Worm (Caenorhabditis elegans) whole organism, L3 larva: ENCODE results near the gene F56D6.18.
A peak's percentile ranks its signal among the peaks of the same experiment; 100 is the strongest.

Source experiments
- ZK546.5 ChIP-seq: sonication (generic microtip); optimal IDR thresholded peaks from 2 replicates; lab custom pipeline; 2017; ENCODE audit warnings: missing biosample characterization, missing genetic modification characterization
- ama-1 ChIP-seq: fragments of 150-350 bp; optimal IDR thresholded peaks from 2 replicates; lab custom pipeline; 2018
- elt-1 ChIP-seq: fragments of 150-350 bp; optimal IDR thresholded peaks from 2 replicates; lab custom pipeline; 2014; ENCODE audit warnings: missing biosample characterization, missing genetic modification characterization
- elt-2 ChIP-seq: sonication (generic microtip); optimal IDR thresholded peaks from 2 replicates; lab custom pipeline; 2016; ENCODE audit warnings: missing genetic modification reagents, mild to moderate bottlenecking, missing genetic modification characterization, missing compliant biosample characterization
- elt-3 ChIP-seq, 3 experiments: fragments of 150-350 bp in 1 of 3; sonication (generic microtip) in 2 of 3; optimal IDR thresholded peaks; 2 replicates in 2 of 3; 4 replicates in 1 of 3; lab custom pipeline; 2014 to 2017; ENCODE audit warnings: missing biosample characterization in 3 of 3, missing genetic modification characterization in 3 of 3
- lin-15B ChIP-seq: fragments of 150-350 bp; optimal IDR thresholded peaks from 2 replicates; lab custom pipeline; 2014; ENCODE audit warnings: missing biosample characterization, missing genetic modification characterization
- mml-1 ChIP-seq: fragments of 150-350 bp; sonication (generic microtip); optimal IDR thresholded peaks from 3 replicates; lab custom pipeline; 2014; ENCODE audit warnings: missing biosample characterization, missing genetic modification characterization
- nhr-11 ChIP-seq: fragments of 150-350 bp; optimal IDR thresholded peaks from 2 replicates; lab custom pipeline; 2014; ENCODE audit warnings: missing biosample characterization, missing genetic modification characterization
- nhr-12 ChIP-seq: fragments of 150-350 bp; optimal IDR thresholded peaks from 2 replicates; lab custom pipeline; 2014; ENCODE audit warnings: missing biosample characterization, missing genetic modification characterization
- nhr-23 ChIP-seq: fragments of 150-350 bp; optimal IDR thresholded peaks from 2 replicates; lab custom pipeline; 2014; ENCODE audit warnings: missing biosample characterization, missing genetic modification reagents, missing genetic modification characterization
- pha-4 ChIP-seq: fragments of 150-350 bp; optimal IDR thresholded peaks from 2 replicates; lab custom pipeline; 2014; ENCODE audit warnings: missing biosample characterization, missing genetic modification reagents, missing genetic modification characterization
- pqm-1 ChIP-seq: fragments of 150-350 bp; optimal IDR thresholded peaks from 2 replicates; lab custom pipeline; 2017; ENCODE audit warnings: missing biosample characterization, missing genetic modification characterization, inconsistent platforms
- snpc-4 ChIP-seq: fragments of 150-350 bp; optimal IDR thresholded peaks from 2 replicates; lab custom pipeline; 2014; ENCODE audit warnings: missing biosample characterization, missing genetic modification characterization

DNA sequence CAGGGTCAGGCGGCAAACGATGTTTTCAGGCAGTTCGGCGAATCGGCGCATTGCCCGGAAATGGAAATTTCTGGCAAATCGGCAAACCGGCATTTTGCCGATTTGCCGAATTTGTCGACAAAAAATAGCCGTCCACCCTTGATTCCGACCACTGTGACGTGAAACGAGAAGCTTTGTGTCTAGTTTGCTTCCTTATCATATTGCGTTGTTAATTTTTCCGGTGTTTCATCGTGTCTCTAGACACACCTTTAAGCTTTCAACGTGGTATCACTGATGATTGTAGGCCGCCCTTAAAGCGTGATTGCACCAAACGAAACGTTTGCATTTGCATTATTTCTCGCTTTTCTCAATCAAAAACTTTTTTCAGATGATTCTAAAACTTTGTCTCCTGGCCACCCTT lies 25.3 kb upstream of the F56D6.18 start, which contains the start of gene clec-71:
- TF ChIP-seq pha-4 (tag; lab: Kevin White, UChicago): no peak
- TF ChIP-seq lin-15B (tag; lab: Kevin White, UChicago): no peak
- TF ChIP-seq ZK546.5 (tag; lab: Kevin White, UChicago): no peak
- peak; percentile 6 for TF ChIP-seq elt-2
- no peak for TF ChIP-seq nhr-12
- no peak for TF ChIP-seq ama-1 (lab: Kevin White, UChicago)
- no peak for TF ChIP-seq nhr-23 (tag; lab: Kevin White, UChicago)
- TF ChIP-seq snpc-4 (tag; lab: Kevin White, UChicago): no peak
- TF ChIP-seq elt-3 (tag; optimal IDR thresholded peaks at IDR 0.05; lab: Kevin White, UChicago): no peak
- TF ChIP-seq mml-1 (tag; lab: Kevin White, UChicago): no peak
- no peak for TF ChIP-seq elt-1 (tag; lab: Kevin White, UChicago)
- no peak for TF ChIP-seq nhr-11 (tag; lab: Kevin White, UChicago)
- no peak for TF ChIP-seq pqm-1 (tag; lab: Kevin White, UChicago)
